Worm (Caenorhabditis elegans) whole organism, L4/young adult: ENCODE results near the gene spat-2.
A peak's percentile ranks its signal among the peaks of the same experiment; 100 is the strongest.

Experiments used
- W03F9.2 ChIP-seq: fragments of 150-350 bp; optimal IDR thresholded peaks from 2 replicates; lab custom pipeline; 2014; ENCODE audit warnings: missing biosample characterization, missing genetic modification characterization
- him-1 ChIP-seq: sonication (generic microtip); optimal IDR thresholded peaks from 2 replicates; lab custom pipeline; 2016; ENCODE audit warnings: missing genotype, missing genetic modification reagents, missing genetic modification characterization, missing compliant biosample characterization

DNA sequence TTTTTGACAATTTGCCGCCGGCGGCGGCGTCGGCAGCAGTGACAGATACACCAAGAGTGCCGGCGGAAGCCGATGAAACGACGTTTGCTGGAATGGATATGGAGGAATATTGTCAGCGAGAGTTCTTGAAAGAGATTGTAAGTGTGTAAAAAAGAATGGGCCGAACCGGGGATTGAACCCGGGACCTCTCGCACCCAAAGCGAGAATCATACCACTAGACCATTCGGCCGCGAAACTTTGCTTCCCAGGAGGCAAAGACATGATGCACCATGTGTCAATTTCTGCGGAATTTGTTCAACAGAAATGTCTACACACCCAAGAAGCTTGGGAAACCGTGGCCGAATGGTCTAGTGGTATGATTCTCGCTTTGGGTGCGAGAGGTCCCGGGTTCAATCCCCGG, 30.0 kb downstream of the spat-2 start:
- peak; percentile 81 for TF ChIP-seq him-1 (tag; lab: Kevin White, UChicago)
- peak; percentile 74 for TF ChIP-seq W03F9.2 (tag; lab: Kevin White, UChicago)
